Fruit fly (Drosophila melanogaster) whole organism, prepupa: ENCODE data around the gene Trim9.

Experiments used
- CG11294 ChIP-seq: fragments of 200-800 bp; sonication (Bioruptor generic); IDR thresholded peaks from 2 replicates; pipeline ENCODE4 v1.3.6; 2022; ENCODE audit warnings: missing biosample characterization, missing genetic modification characterization
- Eip78C ChIP-seq: fragments of 200-800 bp; sonication (Bioruptor generic); peaks from one replicate; lab custom pipeline; 2016; ENCODE audit warnings: missing biosample characterization, missing genetic modification characterization
- Gug ChIP-seq: fragments of 200-800 bp; sonication (Bioruptor generic); IDR thresholded peaks from 2 replicates; pipeline ENCODE4 v1.3.6; 2022; ENCODE audit warnings: missing biosample characterization, missing genetic modification characterization
- dac ChIP-seq: fragments of 200-800 bp; sonication (Bioruptor generic); optimal IDR thresholded peaks from 2 replicates; lab custom pipeline; 2017; ENCODE audit warnings: missing biosample characterization, mild to moderate bottlenecking, missing genetic modification characterization
- esn ChIP-seq: fragments of 200-800 bp; sonication (Bioruptor generic); optimal IDR thresholded peaks from 2 replicates; lab custom pipeline; 2016; ENCODE audit warnings: missing biosample characterization, mild to moderate bottlenecking, missing genetic modification characterization, moderate library complexity

dm6 chr2L:10553692-10554091, 9.0 kb downstream of the Trim9 start:
- no peak for TF ChIP-seq CG11294 (GFP tag; lab: Robert Waterston, UW)
- TF ChIP-seq Eip78C = peak; percentile 41
- TF ChIP-seq dac (GFP tag; lab: Kevin White, UChicago) = no peak
- TF ChIP-seq esn (GFP tag; lab: Kevin White, UChicago) = no peak
- no peak for TF ChIP-seq Gug (GFP tag; lab: Robert Waterston, UW)
